Fruit fly (Drosophila melanogaster): ENCODE results near the gene CG7341.

CG7341 gene

dm6 chr3L:18106021-18106944 is 6.5 kb upstream of the CG7341 start, which contains the start of the genes CG13698 and mRpS26 (continued):
- peak; percentile 69 for TF ChIP-seq CG4820 (GFP tag; optimal IDR thresholded peaks at IDR 0.05)
- no peak for TF ChIP-seq CG7786 (GFP tag; optimal IDR thresholded peaks at IDR 0.05)
- peak; percentile 29; the same call in 1 of the 2 replicates for TF ChIP-seq klu (GFP tag; IDR thresholded peaks at IDR 0.05)
- TF ChIP-seq CG3163 (GFP tag; optimal IDR thresholded peaks at IDR 0.05), result no peak
- TF ChIP-seq CG6791 (GFP tag; IDR thresholded peaks at IDR 0.05; ENCODE audit: partially characterized antibody), result peak; percentile 60; the same call in 2 of the 3 replicates
- peak; percentile 57 for TF ChIP-seq gcm (GFP tag; optimal IDR thresholded peaks at IDR 0.05)
- peak; percentile 58 for TF ChIP-seq Blimp-1 (GFP tag; optimal IDR thresholded peaks at IDR 0.05)
- TF ChIP-seq pho (GFP tag; optimal IDR thresholded peaks at IDR 0.05), result peak; percentile 15
- no peak for TF ChIP-seq Optix (GFP tag; IDR thresholded peaks at IDR 0.05)
- no peak for TF ChIP-seq CG10565 (GFP tag; optimal IDR thresholded peaks at IDR 0.05)
- peak; percentile 66 for TF ChIP-seq MBD-R2 (GFP tag; IDR thresholded peaks at IDR 0.05)
- TF ChIP-seq pzg (GFP tag; optimal IDR thresholded peaks at IDR 0.05), result peak; percentile 58
- no peak for TF ChIP-seq emc (GFP tag; optimal IDR thresholded peaks at IDR 0.05)
- TF ChIP-seq sr (GFP tag; IDR thresholded peaks at IDR 0.05), result peak; percentile 70; the same call in 1 of the 3 replicates
- TF ChIP-seq CG2120 (GFP tag; optimal IDR thresholded peaks at IDR 0.05), result peak; percentile 77
- TF ChIP-seq Rx (GFP tag; IDR thresholded peaks at IDR 0.05), result no peak; the same call in 1 of the 2 replicates
- TF ChIP-seq ash1 (GFP tag; optimal IDR thresholded peaks at IDR 0.05), result no peak
- no peak for TF ChIP-seq Dfd (GFP tag; optimal IDR thresholded peaks at IDR 0.05)
- TF ChIP-seq CG12299 (tag; optimal IDR thresholded peaks at IDR 0.05), result peak; percentile 60
- TF ChIP-seq BtbVII (GFP tag; optimal IDR thresholded peaks at IDR 0.05), result peak; percentile 61
- TF ChIP-seq Six4 (GFP tag; optimal IDR thresholded peaks at IDR 0.05), result peak; percentile 66
- TF ChIP-seq CG4730 (GFP tag; IDR thresholded peaks at IDR 0.05), result 0 out of 2 replicates have a peak, but pooled peaks have one; percentile 22
- peak; percentile 30 for TF ChIP-seq CG1603 (tag; optimal IDR thresholded peaks at IDR 0.05)
- TF ChIP-seq luna (GFP tag; optimal IDR thresholded peaks at IDR 0.05), result no peak
- no peak for TF ChIP-seq peb (GFP tag; IDR thresholded peaks at IDR 0.05)
- TF ChIP-seq NK7.1 (GFP tag; optimal IDR thresholded peaks at IDR 0.05), result no peak
- TF ChIP-seq ssp (GFP tag; IDR thresholded peaks at IDR 0.05), result peak; percentile 51
- TF ChIP-seq CG16863 (GFP tag; optimal IDR thresholded peaks at IDR 0.05), result peak; percentile 7
- no peak for TF ChIP-seq Dad (GFP tag; optimal IDR thresholded peaks at IDR 0.05)
- TF ChIP-seq CG11560 (tag; IDR thresholded peaks at IDR 0.05), result no peak
- peak; percentile 71 for TF ChIP-seq ind (GFP tag; optimal IDR thresholded peaks at IDR 0.05)
- no peak for TF ChIP-seq usp (GFP tag; optimal IDR thresholded peaks at IDR 0.05)
- peak; percentile 50 for TF ChIP-seq psq (GFP tag; optimal IDR thresholded peaks at IDR 0.05)
- no peak for TF ChIP-seq CG7745 (tag; optimal IDR thresholded peaks at IDR 0.05)
- TF ChIP-seq CG34422 (GFP tag; IDR thresholded peaks at IDR 0.05), result peak; percentile 63; the same call in 1 of the 3 replicates
- peak; percentile 72 for TF ChIP-seq Sox102F (GFP tag; optimal IDR thresholded peaks at IDR 0.05)
- TF ChIP-seq Ssrp (tag; optimal IDR thresholded peaks at IDR 0.05), result peak; percentile 72
- TF ChIP-seq HLH54F (GFP tag; optimal IDR thresholded peaks at IDR 0.05), result peak; percentile 42
- TF ChIP-seq lmd (GFP tag; IDR thresholded peaks at IDR 0.05), result peak; percentile 40; the same call in 1 of the 2 replicates
- peak; percentile 73 for TF ChIP-seq Meics (GFP tag; optimal IDR thresholded peaks at IDR 0.05)
- TF ChIP-seq D19A (tag; optimal IDR thresholded peaks at IDR 0.05), result peak; percentile 55
- TF ChIP-seq CG9797 (GFP tag; optimal IDR thresholded peaks at IDR 0.05), result no peak
- TF ChIP-seq B-H2 (GFP tag; optimal IDR thresholded peaks at IDR 0.05), result peak; percentile 68
- TF ChIP-seq maf-S (GFP tag; optimal IDR thresholded peaks at IDR 0.05), result peak; percentile 27
- peak; percentile 66 for TF ChIP-seq PHDP (tag; optimal IDR thresholded peaks at IDR 0.05)
- 0 out of 3 replicates have a peak, but pooled peaks have one; percentile 39 for TF ChIP-seq H15 (GFP tag; IDR thresholded peaks at IDR 0.05)
- TF ChIP-seq pum (GFP tag; optimal IDR thresholded peaks at IDR 0.05), result peak; percentile 21
- TF ChIP-seq dan (GFP tag; IDR thresholded peaks at IDR 0.05), result no peak
- TF ChIP-seq Med (GFP tag), result peak; percentile 70

Data from whole organism, embryonic.